Fruit fly (Drosophila melanogaster) whole organism, pupa: Measurements from ENCODE around the gene CG31371.

Source experiments
- CG10348 ChIP-seq: fragments of 200-800 bp; sonication (Bioruptor generic); IDR thresholded peaks from 2 replicates; pipeline ENCODE4 v1.3.6; 2022; ENCODE audit warnings: missing biosample characterization, missing genetic modification characterization
- CG12605 ChIP-seq: fragments of 200-800 bp; sonication (Bioruptor generic); IDR thresholded peaks from 2 replicates; pipeline ENCODE4 v1.3.6; 2022; ENCODE audit warnings: missing biosample characterization, missing genetic modification characterization
- CG13204 ChIP-seq: fragments of 200-800 bp; sonication (Bioruptor generic); optimal IDR thresholded peaks from 2 replicates; lab custom pipeline; 2018; ENCODE audit warnings: missing biosample characterization, mild to moderate bottlenecking, missing genetic modification characterization, moderate library complexity
- CG14655 ChIP-seq: fragments of 200-800 bp; sonication (Bioruptor generic); optimal IDR thresholded peaks from 3 replicates; lab custom pipeline; 2017; ENCODE audit warnings: mild to moderate bottlenecking, missing biosample characterization, missing genetic modification reagents, missing genetic modification characterization
- CG15710 ChIP-seq: fragments of 200-800 bp; sonication (Bioruptor generic); optimal IDR thresholded peaks from 2 replicates; lab custom pipeline; 2018; ENCODE audit warnings: missing biosample characterization, mild to moderate bottlenecking, missing genetic modification characterization, moderate library complexity
- CG17806 ChIP-seq: fragments of 200-800 bp; sonication (Bioruptor generic); optimal IDR thresholded peaks from 2 replicates; lab custom pipeline; 2018; ENCODE audit warnings: missing biosample characterization, mild to moderate bottlenecking, missing genetic modification characterization, moderate library complexity
- CG32121 ChIP-seq: fragments of 200-800 bp; sonication (Bioruptor generic); IDR thresholded peaks from 2 replicates; pipeline ENCODE4 v1.3.6; 2022; ENCODE audit warnings: missing biosample characterization, missing genetic modification characterization
- CG34367 ChIP-seq: fragments of 200-800 bp; sonication (Bioruptor generic); optimal IDR thresholded peaks from 2 replicates; lab custom pipeline; 2018; ENCODE audit warnings: missing biosample characterization, mild to moderate bottlenecking, missing genetic modification characterization
- CG4496 ChIP-seq: fragments of 200-800 bp; sonication (Bioruptor generic); IDR thresholded peaks from 3 replicates; pipeline ENCODE4 v1.3.6; 2022; ENCODE audit warnings: missing biosample characterization, missing genetic modification characterization
- CG8159 ChIP-seq: fragments of 200-800 bp; sonication (Bioruptor generic); optimal IDR thresholded peaks from 3 replicates; lab custom pipeline; 2018; ENCODE audit warnings: missing biosample characterization, mild to moderate bottlenecking, missing genetic modification characterization, moderate library complexity
- CG8301 ChIP-seq: fragments of 200-800 bp; sonication (Bioruptor generic); optimal IDR thresholded peaks from 2 replicates; lab custom pipeline; 2018; ENCODE audit warnings: missing biosample characterization, mild to moderate bottlenecking, missing genetic modification characterization
- CG9948 ChIP-seq: fragments of 200-800 bp; sonication (Bioruptor generic); optimal IDR thresholded peaks from 2 replicates; lab custom pipeline; 2018; ENCODE audit warnings: missing biosample characterization, mild to moderate bottlenecking, missing genetic modification characterization, moderate library complexity
- D1 ChIP-seq: fragments of 200-800 bp; sonication (Bioruptor generic); optimal IDR thresholded peaks from 2 replicates; lab custom pipeline; 2018; ENCODE audit warnings: missing biosample characterization, mild to moderate bottlenecking, missing genetic modification characterization, moderate library complexity
- EcR ChIP-seq: fragments of 200-800 bp; sonication (Bioruptor generic); optimal IDR thresholded peaks from 3 replicates; lab custom pipeline; 2019; ENCODE audit warnings: missing biosample characterization, missing genetic modification characterization, mild to moderate bottlenecking, moderate library complexity, missing genetic modification reagents
- Ets98B ChIP-seq: fragments of 200-800 bp; sonication (Bioruptor generic); IDR thresholded peaks from 2 replicates; pipeline ENCODE4 v1.3.6; 2022; ENCODE audit warnings: missing biosample characterization, missing genetic modification characterization
- Pif1A ChIP-seq: fragments of 200-800 bp; sonication (Bioruptor generic); optimal IDR thresholded peaks from 3 replicates; lab custom pipeline; 2016; ENCODE audit warnings: missing biosample characterization, missing genetic modification characterization
- Pif1B ChIP-seq: fragments of 200-800 bp; sonication (Bioruptor generic); optimal IDR thresholded peaks from 3 replicates; lab custom pipeline; 2016; ENCODE audit warnings: missing biosample characterization, missing genetic modification characterization
- Snoo ChIP-seq: fragments of 200-800 bp; sonication (Bioruptor generic); optimal IDR thresholded peaks from 3 replicates; lab custom pipeline; 2017; ENCODE audit warnings: missing biosample characterization, mild to moderate bottlenecking, missing genetic modification characterization, inconsistent platforms
- fd96Ca ChIP-seq: fragments of 200-800 bp; sonication (Bioruptor generic); IDR thresholded peaks from 3 replicates; pipeline ENCODE4 v1.3.6; 2022; ENCODE audit warnings: missing biosample characterization, missing genetic modification characterization
- gl ChIP-seq: fragments of 200-800 bp; sonication (Bioruptor generic); optimal IDR thresholded peaks from 2 replicates; lab custom pipeline; 2018; ENCODE audit warnings: missing biosample characterization, mild to moderate bottlenecking, missing genetic modification characterization
- rn ChIP-seq: fragments of 200-800 bp; sonication (Bioruptor generic); IDR thresholded peaks from 2 replicates; pipeline ENCODE4 v1.3.6; 2022; ENCODE audit warnings: missing biosample characterization, missing genetic modification characterization

The CG31371 gene

dm6 chr3R:30528692-30529305, 25.5 kb upstream of the CG31371 start:
- peak; percentile 0 for TF ChIP-seq CG14655
- TF ChIP-seq rn (GFP tag; lab: Robert Waterston, UW), result no peak
- TF ChIP-seq CG13204 (GFP tag; lab: Kevin White, UChicago), result no peak
- no peak for TF ChIP-seq CG32121 (GFP tag; lab: Robert Waterston, UW)
- no peak for TF ChIP-seq CG15710
- no peak for TF ChIP-seq Snoo (tag; lab: Kevin White, UChicago)
- TF ChIP-seq CG34367 (tag; lab: Kevin White, UChicago), result no peak
- TF ChIP-seq EcR, result no peak
- no peak for TF ChIP-seq CG12605 (GFP tag; lab: Robert Waterston, UW)

DNA sequence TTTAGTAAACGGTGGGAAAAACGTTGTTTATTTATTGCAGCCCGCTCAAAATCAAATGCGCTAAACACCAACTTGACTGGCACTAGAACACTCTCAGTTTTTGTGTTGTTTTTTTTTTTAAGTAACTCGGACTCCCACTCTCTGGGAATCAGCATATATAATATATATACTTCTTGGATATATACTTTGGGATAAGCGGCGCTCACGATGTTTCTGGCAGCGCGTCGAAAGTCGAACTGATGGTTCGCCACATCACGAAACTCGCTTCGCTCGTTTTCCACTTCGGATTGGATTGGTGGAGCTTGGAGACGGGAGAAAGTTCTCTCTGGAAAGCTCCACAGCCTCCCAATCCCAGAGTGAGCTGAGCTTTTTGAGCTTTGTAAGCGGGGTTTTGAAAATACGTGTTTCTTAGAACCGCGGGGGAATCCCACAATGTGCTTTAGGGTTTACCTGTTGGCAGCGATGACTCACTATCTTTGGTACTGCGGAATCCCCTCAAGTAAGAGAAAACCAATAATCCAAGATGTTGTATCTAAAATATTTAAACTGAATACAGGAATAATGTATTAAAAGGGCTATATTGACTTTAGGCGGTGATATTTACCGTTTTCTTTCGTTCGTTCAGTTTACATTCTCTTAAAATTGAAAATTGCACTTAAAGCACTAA, 23.6 kb upstream of the CG31371 start, which contains the start of gene jdp:
Gene jdp (minus strand): TSS at position 239 of the 667 bp plus-strand sequence.
- TF ChIP-seq D1 (tag; lab: Kevin White, UChicago) (no peak), CG17806 (tag; lab: Kevin White, UChicago) (no peak), rn (GFP tag; lab: Robert Waterston, UW) (no peak), CG13204 (GFP tag; lab: Kevin White, UChicago) (no peak), CG8301 (tag; lab: Kevin White, UChicago) (no peak), Ets98B (GFP tag; lab: Robert Waterston, UW) (peak; percentile 55; the same call in 1 of the 2 replicates), CG32121 (GFP tag; lab: Robert Waterston, UW) (peak; percentile 63; the same call in 1 of the 2 replicates), Snoo (tag; lab: Kevin White, UChicago) (no peak), CG14655 (no peak), CG15710 (no peak), CG4496 (GFP tag; lab: Robert Waterston, UW) (peak; percentile 63; the same call in 2 of the 3 replicates), Pif1B (peak; percentile 60), CG9948 (tag; lab: Kevin White, UChicago) (no peak), gl (tag; lab: Kevin White, UChicago) (no peak), CG10348 (GFP tag; lab: Robert Waterston, UW) (no peak), CG34367 (tag; lab: Kevin White, UChicago) (no peak), CG8159 (tag; lab: Kevin White, UChicago) (peak; percentile 5), CG12605 (GFP tag; lab: Robert Waterston, UW) (peak; percentile 51; the same call in 1 of the 2 replicates), fd96Ca (GFP tag; lab: Robert Waterston, UW) (no peak; the same call in 2 of the 3 replicates), EcR (no peak), Pif1A (GFP tag; lab: Kevin White, UChicago) (peak; percentile 32)

dm6 chr3R:30525629-30526028, 22.3 kb upstream of the CG31371 start:
- TF ChIP-seq CG13204 (GFP tag; lab: Kevin White, UChicago) (no peak), Ets98B (GFP tag; lab: Robert Waterston, UW) (peak; percentile 58), CG8159 (tag; lab: Kevin White, UChicago) (no peak), CG4496 (GFP tag; lab: Robert Waterston, UW) (peak; percentile 62; the same call in 2 of the 3 replicates), EcR (no peak), rn (GFP tag; lab: Robert Waterston, UW) (no peak), fd96Ca (GFP tag; lab: Robert Waterston, UW) (peak; percentile 42; the same call in 1 of the 3 replicates), CG9948 (tag; lab: Kevin White, UChicago) (no peak), CG14655 (peak; percentile 9), D1 (tag; lab: Kevin White, UChicago) (no peak), CG17806 (tag; lab: Kevin White, UChicago) (no peak)

dm6 chr3R:30518274-30518873, 15.1 kb upstream of the CG31371 start:
- TF ChIP-seq D1 (tag; lab: Kevin White, UChicago) (no peak), fd96Ca (GFP tag; lab: Robert Waterston, UW) (no peak), Pif1A (GFP tag; lab: Kevin White, UChicago) (no peak), CG4496 (GFP tag; lab: Robert Waterston, UW) (no peak), CG15710 (no peak), Snoo (tag; lab: Kevin White, UChicago) (no peak), CG10348 (GFP tag; lab: Robert Waterston, UW) (no peak), CG8159 (tag; lab: Kevin White, UChicago) (no peak), CG14655 (no peak), CG17806 (tag; lab: Kevin White, UChicago) (no peak), CG12605 (GFP tag; lab: Robert Waterston, UW) (no peak), rn (GFP tag; lab: Robert Waterston, UW) (no peak), CG8301 (tag; lab: Kevin White, UChicago) (no peak), gl (tag; lab: Kevin White, UChicago) (no peak), EcR (no peak), Ets98B (GFP tag; lab: Robert Waterston, UW) (no peak), CG32121 (GFP tag; lab: Robert Waterston, UW) (no peak)

dm6 chr3R:30514255-30514827, 11.0 kb upstream of the CG31371 start, which contains the start of the genes CG31524 and CG9698:
CG31524 (minus strand) TSS chr3R:30514355.
CG9698 (plus strand) TSS chr3R:30514777.
- no peak for TF ChIP-seq Snoo (tag; lab: Kevin White, UChicago)
- no peak for TF ChIP-seq EcR
- TF ChIP-seq CG34367 (tag; lab: Kevin White, UChicago), result no peak
- no peak for TF ChIP-seq CG8301 (tag; lab: Kevin White, UChicago)
- no peak for TF ChIP-seq Ets98B (GFP tag; lab: Robert Waterston, UW)
- TF ChIP-seq D1 (tag; lab: Kevin White, UChicago), result no peak
- no peak for TF ChIP-seq CG32121 (GFP tag; lab: Robert Waterston, UW)
- no peak for TF ChIP-seq CG15710
- no peak for TF ChIP-seq CG9948 (tag; lab: Kevin White, UChicago)
- no peak for TF ChIP-seq CG17806 (tag; lab: Kevin White, UChicago)
- no peak for TF ChIP-seq CG10348 (GFP tag; lab: Robert Waterston, UW)
- no peak for TF ChIP-seq CG12605 (GFP tag; lab: Robert Waterston, UW)
- TF ChIP-seq Pif1A (GFP tag; lab: Kevin White, UChicago), result no peak
- no peak for TF ChIP-seq CG13204 (GFP tag; lab: Kevin White, UChicago)
- no peak for TF ChIP-seq rn (GFP tag; lab: Robert Waterston, UW)
- TF ChIP-seq, all 21 proteins: peak for 0
